Worm (Caenorhabditis elegans) whole organism, L4 larva: ENCODE data around the gene ttn-1.
A peak's percentile ranks its signal among the peaks of the same experiment; 100 is the strongest.

Experiments used
- D1046.2 ChIP-seq: fragments of 200-800 bp; sonication (Bioruptor generic); IDR thresholded peaks from 2 replicates; pipeline ENCODE4 v1.3.6; 2022; ENCODE audit warnings: missing genetic modification characterization, missing compliant biosample characterization
- F10B5.3 ChIP-seq: sonication (generic microtip); optimal IDR thresholded peaks from 2 replicates; lab custom pipeline; 2016; ENCODE audit warnings: mild to moderate bottlenecking, missing genetic modification characterization, missing compliant biosample characterization
- F26F4.8 ChIP-seq: fragments of 200-800 bp; sonication (Bioruptor generic); conservative IDR thresholded peaks from 2 replicates; pipeline ENCODE4 v1.3.6; 2022; ENCODE audit warnings: missing genetic modification characterization, missing compliant biosample characterization
- F37D6.2 ChIP-seq: sonication (generic microtip); optimal IDR thresholded peaks from 2 replicates; lab custom pipeline; 2016; ENCODE audit warnings: mild to moderate bottlenecking, missing genetic modification characterization, missing compliant biosample characterization
- F49E8.2 ChIP-seq: sonication (generic microtip); optimal IDR thresholded peaks from 2 replicates; lab custom pipeline; 2016; ENCODE audit warnings: missing compliant biosample characterization, mild to moderate bottlenecking, missing genetic modification characterization, borderline replicate concordance
- T26A8.4 ChIP-seq: fragments of 200-800 bp; sonication (Bioruptor generic); IDR thresholded peaks from 2 replicates; pipeline ENCODE4 v1.3.6; 2022; ENCODE audit warnings: missing genetic modification characterization, missing compliant biosample characterization
- Y5F2A.4 ChIP-seq: fragments of 200-800 bp; sonication (Bioruptor generic); optimal IDR thresholded peaks from 2 replicates; lab custom pipeline; 2018; ENCODE audit warnings: mild to moderate bottlenecking, missing genetic modification characterization, missing compliant biosample characterization
- ZK546.5 ChIP-seq, 2 experiments: sonication (generic microtip); optimal IDR thresholded peaks; 2 replicates each; lab custom pipeline; 2017; ENCODE audit warnings: missing biosample characterization in 2 of 2, missing genetic modification characterization in 2 of 2
- aha-1 ChIP-seq: fragments of 150-350 bp; peaks from one replicate; lab custom pipeline; 2014; ENCODE audit warnings: missing biosample characterization, missing genetic modification characterization
- aly-2 ChIP-seq: sonication (generic microtip); optimal IDR thresholded peaks from 2 replicates; lab custom pipeline; 2018; ENCODE audit warnings: missing biosample characterization, missing genetic modification characterization
- ama-1 ChIP-seq: fragments of 150-350 bp; optimal IDR thresholded peaks from 2 replicates; lab custom pipeline; 2014; ENCODE audit warnings: inconsistent platforms, mixed read lengths
- ceh-32 ChIP-seq: sonication (generic microtip); optimal IDR thresholded peaks from 2 replicates; lab custom pipeline; 2016; ENCODE audit warnings: mild to moderate bottlenecking, missing genetic modification characterization, missing compliant biosample characterization; ENCODE audit not compliant: poor library complexity
- ceh-44 ChIP-seq: fragments of 200-800 bp; sonication (Bioruptor generic); IDR thresholded peaks from 2 replicates; pipeline ENCODE4 v1.3.6; 2022; ENCODE audit warnings: missing genetic modification reagents, missing genetic modification characterization, missing compliant biosample characterization
- ceh-82 ChIP-seq: sonication (generic microtip); optimal IDR thresholded peaks from 2 replicates; lab custom pipeline; 2017; ENCODE audit warnings: missing biosample characterization, missing genetic modification characterization
- daf-16 ChIP-seq, 3 experiments: sonication (generic microtip); optimal IDR thresholded peaks; 2 replicates each; lab custom pipeline; 2016 to 2017; ENCODE audit warnings: missing genetic modification characterization in 3 of 3, missing genetic modification reagents in 3 of 3, mild to moderate bottlenecking in 2 of 3, missing compliant biosample characterization in 2 of 3, missing biosample characterization in 1 of 3, moderate library complexity in 1 of 3
- daf-19 ChIP-seq: fragments of 200-800 bp; sonication (Bioruptor generic); conservative IDR thresholded peaks from 2 replicates; pipeline ENCODE4 v1.3.6; 2022; ENCODE audit warnings: missing genetic modification characterization, missing compliant biosample characterization
- dmd-6 ChIP-seq: fragments of 200-800 bp; sonication (Bioruptor generic); IDR thresholded peaks from 2 replicates; pipeline ENCODE4 v1.3.6; 2022; ENCODE audit warnings: missing genetic modification reagents, missing genetic modification characterization, missing compliant biosample characterization
- dmd-9 ChIP-seq: fragments of 200-800 bp; sonication (Bioruptor generic); IDR thresholded peaks from 2 replicates; pipeline ENCODE4 v1.3.6; 2022; ENCODE audit warnings: missing genetic modification reagents, missing genetic modification characterization, missing compliant biosample characterization
- duxl-1 ChIP-seq: sonication (generic microtip); optimal IDR thresholded peaks from 2 replicates; lab custom pipeline; 2016; ENCODE audit warnings: mild to moderate bottlenecking, missing genetic modification characterization, moderate library complexity, missing compliant biosample characterization; ENCODE audit not compliant: poor library complexity
- dve-1 ChIP-seq: sonication (generic microtip); optimal IDR thresholded peaks from 2 replicates; lab custom pipeline; 2017; ENCODE audit warnings: antibody characterized with exemption, mild to moderate bottlenecking, missing genetic modification characterization, missing compliant biosample characterization; ENCODE audit not compliant: insufficient read depth
- egl-43 ChIP-seq: fragments of 200-800 bp; sonication (Bioruptor generic); IDR thresholded peaks from 2 replicates; pipeline ENCODE4 v1.3.6; 2022; ENCODE audit warnings: missing genetic modification reagents, missing genetic modification characterization, missing compliant biosample characterization
- hif-1 ChIP-seq, 2 experiments: sonication (generic microtip); optimal IDR thresholded peaks; 2 replicates each; lab custom pipeline; 2016 to 2017; ENCODE audit warnings: missing compliant biosample characterization in 2 of 2, missing genetic modification characterization in 2 of 2, missing genetic modification reagents in 2 of 2, missing genotype in 2 of 2, mild to moderate bottlenecking in 1 of 2
- hlh-30 ChIP-seq: sonication (generic microtip); optimal IDR thresholded peaks from 2 replicates; lab custom pipeline; 2017; ENCODE audit warnings: antibody characterized with exemption, mild to moderate bottlenecking, missing genetic modification characterization, missing compliant biosample characterization; ENCODE audit not compliant: insufficient read depth
- hmg-1.1 ChIP-seq: fragments of 200-800 bp; sonication (Bioruptor generic); IDR thresholded peaks from 2 replicates; pipeline ENCODE4 v1.3.6; 2022; ENCODE audit warnings: missing genetic modification reagents, missing genetic modification characterization, missing compliant biosample characterization
- jun-1 ChIP-seq: fragments of 150-350 bp; optimal IDR thresholded peaks from 2 replicates; lab custom pipeline; 2014; ENCODE audit warnings: missing biosample characterization, missing genetic modification reagents, missing genetic modification characterization
- lin-1 ChIP-seq: fragments of 200-800 bp; sonication (Bioruptor generic); IDR thresholded peaks from 2 replicates; pipeline ENCODE4 v1.3.6; 2022; ENCODE audit warnings: missing genetic modification reagents, missing genetic modification characterization, missing compliant biosample characterization
- lin-13 ChIP-seq: fragments of 150-350 bp; optimal IDR thresholded peaks from 2 replicates; lab custom pipeline; 2014; ENCODE audit warnings: missing biosample characterization, missing genetic modification reagents, missing genetic modification characterization
- lin-29 ChIP-seq: fragments of 200-800 bp; sonication (Bioruptor generic); IDR thresholded peaks from 2 replicates; pipeline ENCODE4 v1.3.6; 2022; ENCODE audit warnings: missing genetic modification reagents, missing genetic modification characterization, missing compliant biosample characterization
- lin-39 ChIP-seq: fragments of 150-350 bp; optimal IDR thresholded peaks from 2 replicates; lab custom pipeline; 2014; ENCODE audit warnings: missing biosample characterization, missing genetic modification reagents, missing genetic modification characterization
- mxl-3 ChIP-seq: fragments of 200-800 bp; sonication (Bioruptor generic); optimal IDR thresholded peaks from 2 replicates; lab custom pipeline; 2018; ENCODE audit warnings: mild to moderate bottlenecking, missing genetic modification characterization, missing compliant biosample characterization
- nhr-237 ChIP-seq: sonication (generic microtip); optimal IDR thresholded peaks from 2 replicates; lab custom pipeline; 2017; ENCODE audit warnings: missing biosample characterization, missing genetic modification characterization
- nhr-25 ChIP-seq: sonication (generic microtip); optimal IDR thresholded peaks from 2 replicates; lab custom pipeline; 2017; ENCODE audit warnings: missing genetic modification characterization, mild to moderate bottlenecking, missing compliant biosample characterization, antibody characterized with exemption, moderate library complexity, borderline replicate concordance; ENCODE audit not compliant: insufficient read depth
- nhr-28 ChIP-seq: fragments of 150-350 bp; optimal IDR thresholded peaks from 2 replicates; lab custom pipeline; 2014; ENCODE audit warnings: missing biosample characterization, missing genetic modification characterization
- nhr-76 ChIP-seq: fragments of 150-350 bp; optimal IDR thresholded peaks from 2 replicates; lab custom pipeline; 2014; ENCODE audit warnings: missing biosample characterization, missing genetic modification characterization
- saeg-2 ChIP-seq: fragments of 200-800 bp; sonication (Bioruptor generic); IDR thresholded peaks from 2 replicates; pipeline ENCODE4 v1.3.6; 2022; ENCODE audit warnings: missing genetic modification reagents, missing genetic modification characterization, missing compliant biosample characterization
- sdz-12 ChIP-seq: fragments of 200-800 bp; sonication (Bioruptor generic); optimal IDR thresholded peaks from 2 replicates; lab custom pipeline; 2018; ENCODE audit warnings: mild to moderate bottlenecking, missing genetic modification characterization, missing compliant biosample characterization
- set-16 ChIP-seq: fragments of 200-800 bp; sonication (Bioruptor generic); IDR thresholded peaks from 2 replicates; pipeline ENCODE4 v1.3.6; 2022; ENCODE audit warnings: missing genetic modification reagents, missing genetic modification characterization, missing compliant biosample characterization
- snpc-4 ChIP-seq: fragments of 150-350 bp; optimal IDR thresholded peaks from 2 replicates; lab custom pipeline; 2014; ENCODE audit warnings: missing biosample characterization, missing genetic modification characterization
- spr-3 ChIP-seq: fragments of 200-800 bp; sonication (Bioruptor generic); optimal IDR thresholded peaks from 2 replicates; lab custom pipeline; 2018; ENCODE audit warnings: mild to moderate bottlenecking, missing genetic modification characterization, missing compliant biosample characterization
- tag-97 ChIP-seq: fragments of 200-800 bp; sonication (Bioruptor generic); IDR thresholded peaks from 2 replicates; pipeline ENCODE4 v1.3.6; 2022; ENCODE audit warnings: missing genetic modification characterization, missing compliant biosample characterization
- unc-130 ChIP-seq: sonication (generic microtip); optimal IDR thresholded peaks from 2 replicates; lab custom pipeline; 2016; ENCODE audit warnings: missing genetic modification reagents, missing genetic modification characterization, missing compliant biosample characterization
- unc-39 ChIP-seq: sonication (generic microtip); optimal IDR thresholded peaks from 2 replicates; lab custom pipeline; 2017; ENCODE audit warnings: missing biosample characterization, missing genetic modification characterization
- unc-62 ChIP-seq, 3 experiments: fragments of 150-350 bp in 1 of 3; sonication (generic microtip); optimal IDR thresholded peaks in 2 of 3; peaks in 1 of 3; 1 replicate in 1 of 3; 2 replicates in 2 of 3; lab custom pipeline; 2014 to 2017; ENCODE audit warnings: missing biosample characterization in 3 of 3, missing genetic modification characterization in 3 of 3, missing genetic modification reagents in 3 of 3, missing genotype in 1 of 3
- zag-1 ChIP-seq: fragments of 150-350 bp; optimal IDR thresholded peaks from 2 replicates; lab custom pipeline; 2014; ENCODE audit warnings: missing biosample characterization, missing genetic modification characterization
- zfp-2 ChIP-seq: sonication (generic microtip); optimal IDR thresholded peaks from 2 replicates; lab custom pipeline; 2016; ENCODE audit warnings: mild to moderate bottlenecking, missing genetic modification characterization, missing compliant biosample characterization
- zip-11 ChIP-seq: fragments of 200-800 bp; sonication (Bioruptor generic); IDR thresholded peaks from 2 replicates; pipeline ENCODE4 v1.3.6; 2022; ENCODE audit warnings: missing genetic modification characterization, missing compliant biosample characterization
- ztf-7 ChIP-seq: fragments of 150-350 bp; optimal IDR thresholded peaks from 2 replicates; lab custom pipeline; 2014; ENCODE audit warnings: missing biosample characterization, missing genetic modification characterization

ttn-1 gene

ce11 chrV:6224984-6225617 lies 22.7 kb upstream of the ttn-1 start (continued):
- TF ChIP-seq ama-1 (lab: Kevin White, UChicago) (no peak), saeg-2 (no peak), ceh-82 (tag; lab: Kevin White, UChicago) (no peak), ceh-44 (GFP tag; lab: Robert Waterston, UW) (no peak), unc-62 (GFP tag; optimal IDR thresholded peaks at IDR 0.05 in 1 of 2; lab: Kevin White, UChicago) (peak in 1 of 2 experiments; percentile 97), unc-62 (tag; optimal IDR thresholded peaks at IDR 0.05; lab: Kevin White, UChicago) (no peak)

- TF ChIP-seq F10B5.3 (tag; lab: Kevin White, UChicago) (no peak), lin-29 (peak; percentile 75), dmd-6 (GFP tag; lab: Robert Waterston, UW) (peak; percentile 98), hif-1 (tag; optimal IDR thresholded peaks at IDR 0.05; lab: Kevin White, UChicago) (peak; percentile 74 to 90), F49E8.2 (no peak), Y5F2A.4 (GFP tag; lab: Kevin White, UChicago) (no peak), sdz-12 (GFP tag; lab: Kevin White, UChicago) (no peak), F37D6.2 (tag; lab: Kevin White, UChicago) (peak; percentile 88), dmd-9 (0 out of 2 replicates have a peak, but pooled peaks have one; percentile 22), jun-1 (tag; lab: Kevin White, UChicago) (peak; percentile 85), zfp-2 (tag; lab: Kevin White, UChicago) (peak; percentile 32), hlh-30 (peak; percentile 100), unc-130 (GFP tag; lab: Kevin White, UChicago) (peak; percentile 37), egl-43 (peak; percentile 92), ztf-7 (tag; lab: Kevin White, UChicago) (peak; percentile 75), nhr-237 (tag; lab: Kevin White, UChicago) (peak; percentile 61), lin-1 (GFP tag; lab: Robert Waterston, UW) (no peak), spr-3 (GFP tag; lab: Kevin White, UChicago) (no peak), daf-16 (GFP tag; optimal IDR thresholded peaks at IDR 0.05; lab: Kevin White, UChicago) (peak; percentile 47 to 65), daf-16 (tag; optimal IDR thresholded peaks at IDR 0.05; lab: Kevin White, UChicago) (peak; percentile 94), nhr-76 (tag; lab: Kevin White, UChicago) (peak; percentile 21), ama-1 (lab: Kevin White, UChicago) (peak; percentile 97), T26A8.4 (peak; percentile 86), daf-19 (GFP tag; lab: Robert Waterston, UW) (peak; percentile 92), tag-97 (no peak), F26F4.8 (GFP tag; lab: Robert Waterston, UW) (no peak), dve-1 (peak; percentile 98), aly-2 (no peak), nhr-28 (peak; percentile 86), zag-1 (tag; lab: Kevin White, UChicago) (peak; percentile 20), ceh-32 (tag; lab: Kevin White, UChicago) (peak; percentile 78), lin-13 (peak; percentile 72), duxl-1 (tag; lab: Kevin White, UChicago) (peak; percentile 67), ZK546.5 (tag; optimal IDR thresholded peaks at IDR 0.05; lab: Kevin White, UChicago) (peak in 1 of 2 experiments; percentile 11), unc-39 (peak; percentile 44), hmg-1.1 (GFP tag; lab: Robert Waterston, UW) (peak; percentile 88), snpc-4 (no peak), D1046.2 (0 out of 2 replicates have a peak, but pooled peaks have one; percentile 61), zip-11 (GFP tag; lab: Robert Waterston, UW) (no peak), aha-1 (tag; lab: Kevin White, UChicago) (peak; percentile 36), set-16 (GFP tag; lab: Robert Waterston, UW) (peak; percentile 75; the same call in 1 of the 2 replicates), lin-39 (no peak), nhr-25 (peak; percentile 92), mxl-3 (GFP tag; lab: Kevin White, UChicago) (peak; percentile 60)
Observed at ce11 chrV:6224494-6224959, 22.1 kb upstream of the ttn-1 start.
